Fruit fly (Drosophila melanogaster): ENCODE measurements around the gene CG12814.

dm6 chr3R:10212799-10213198, 23.4 kb upstream of the CG12814 start, which contains the start of gene Timp:
- no peak for TF ChIP-seq psq (optimal IDR thresholded peaks at IDR 0.05)
- no peak for TF ChIP-seq Dll (optimal IDR thresholded peaks at IDR 0.05)
- TF ChIP-seq CG8478 (optimal IDR thresholded peaks at IDR 0.05): no peak
- no peak for TF ChIP-seq EcR (GFP tag; optimal IDR thresholded peaks at IDR 0.05)

All from whole organism.